Worm (Caenorhabditis elegans): ENCODE data around the gene far-2.

- TF ChIP-seq chd-7 (tag; optimal IDR thresholded peaks at IDR 0.05) (no peak), pha-4 (tag; optimal IDR thresholded peaks at IDR 0.05) (no peak), lin-35 (GFP tag; optimal IDR thresholded peaks at IDR 0.05) (no peak), T07F8.4 (tag; optimal IDR thresholded peaks at IDR 0.05) (no peak), ekl-4 (GFP tag; IDR thresholded peaks at IDR 0.05) (no peak), B0019.2 (GFP tag; conservative IDR thresholded peaks at IDR 0.05) (no peak), lin-40 (tag; optimal IDR thresholded peaks at IDR 0.05) (no peak), C06A6.2 (GFP tag; conservative IDR thresholded peaks at IDR 0.05) (no peak), sptf-2 (GFP tag; optimal IDR thresholded peaks at IDR 0.05) (no peak), B0336.3 (GFP tag; IDR thresholded peaks at IDR 0.05) (no peak), B0261.1 (tag; optimal IDR thresholded peaks at IDR 0.05) (no peak), unc-62 (GFP tag; optimal IDR thresholded peaks at IDR 0.05) (no peak), K12H6.12 (tag; optimal IDR thresholded peaks at IDR 0.05) (no peak), nfya-1 (tag; optimal IDR thresholded peaks at IDR 0.05; ENCODE audit: borderline replicate concordance, insufficient read depth) (no peak)
Measured at ce11 chrIII:9072704-9073103, 8.9 kb upstream of the far-2 start.

Measured in whole organism, young adult.